Fruit fly (Drosophila melanogaster): ENCODE results near the gene CG14073.

Gene CG14073

dm6 chr3L:18784562-18784961, 35.9 kb downstream of the CG14073 start (continued):
- peak; percentile 15 for TF ChIP-seq CG13296 (GFP tag; optimal IDR thresholded peaks at IDR 0.05)
- TF ChIP-seq CG15479 (GFP tag; optimal IDR thresholded peaks at IDR 0.05), result no peak
- no peak for TF ChIP-seq CG14710 (tag; optimal IDR thresholded peaks at IDR 0.05)
- peak; percentile 90 for TF ChIP-seq CG14441 (GFP tag; IDR thresholded peaks at IDR 0.05)
- no peak for TF ChIP-seq sim (GFP tag; IDR thresholded peaks at IDR 0.05)
- TF ChIP-seq CG34376 (GFP tag; optimal IDR thresholded peaks at IDR 0.05), result no peak
- TF ChIP-seq CG12104 (GFP tag; optimal IDR thresholded peaks at IDR 0.05), result peak; percentile 15
- TF ChIP-seq BtbVII (GFP tag; optimal IDR thresholded peaks at IDR 0.05), result no peak
- TF ChIP-seq crol (GFP tag; IDR thresholded peaks at IDR 0.05), result no peak
- no peak for TF ChIP-seq CG42726 (GFP tag; IDR thresholded peaks at IDR 0.05; ENCODE audit: partially characterized antibody)
- TF ChIP-seq CG1603 (tag; optimal IDR thresholded peaks at IDR 0.05), result peak; percentile 54
- peak; percentile 56 to 57 for TF ChIP-seq dpn (GFP tag; optimal IDR thresholded peaks at IDR 0.05)
- no peak for TF ChIP-seq pfk (GFP tag; optimal IDR thresholded peaks at IDR 0.05)
- peak; percentile 2 for TF ChIP-seq eyg (GFP tag; optimal IDR thresholded peaks at IDR 0.05)
- no peak for TF ChIP-seq CG9932 (GFP tag; IDR thresholded peaks at IDR 0.05)
- TF ChIP-seq Xrp1 (GFP tag; IDR thresholded peaks at IDR 0.05), result peak; percentile 58
- peak; percentile 26 for TF ChIP-seq mam (GFP tag; optimal IDR thresholded peaks at IDR 0.05)
- TF ChIP-seq CG4854 (GFP tag; optimal IDR thresholded peaks at IDR 0.05), result no peak
- TF ChIP-seq zen (tag; optimal IDR thresholded peaks at IDR 0.05), result no peak
- peak; percentile 43; the same call in 1 of the 2 replicates for TF ChIP-seq CG3847 (GFP tag; IDR thresholded peaks at IDR 0.05)
- peak; percentile 38 for TF ChIP-seq CG2120 (GFP tag; optimal IDR thresholded peaks at IDR 0.05)
- no peak for TF ChIP-seq CG10267 (tag; optimal IDR thresholded peaks at IDR 0.05)
- TF ChIP-seq eve (GFP tag; optimal IDR thresholded peaks at IDR 0.05), result no peak
- TF ChIP-seq Elba2 (GFP tag; optimal IDR thresholded peaks at IDR 0.05), result no peak
- peak; percentile 27 for TF ChIP-seq ATbp (GFP tag; optimal IDR thresholded peaks at IDR 0.05)
- TF ChIP-seq CG30431 (GFP tag; optimal IDR thresholded peaks at IDR 0.05), result peak; percentile 17
- peak; percentile 46 for TF ChIP-seq Rx (GFP tag; IDR thresholded peaks at IDR 0.05)
- TF ChIP-seq CrebB (tag; optimal IDR thresholded peaks at IDR 0.05), result no peak
- TF ChIP-seq ssp (GFP tag; IDR thresholded peaks at IDR 0.05), result peak; percentile 32; the same call in 1 of the 2 replicates
- TF ChIP-seq HHEX (GFP tag; optimal IDR thresholded peaks at IDR 0.05), result peak; percentile 41
- peak; percentile 38 for TF ChIP-seq CG3281 (GFP tag; optimal IDR thresholded peaks at IDR 0.05)
- TF ChIP-seq CG9609 (GFP tag; optimal IDR thresholded peaks at IDR 0.05), result peak; percentile 58
- TF ChIP-seq CG4360 (GFP tag; IDR thresholded peaks at IDR 0.05), result no peak
- peak; percentile 50 for TF ChIP-seq CG2712 (tag; optimal IDR thresholded peaks at IDR 0.05)
- TF ChIP-seq pros (GFP tag; optimal IDR thresholded peaks at IDR 0.05), result no peak
- TF ChIP-seq row (GFP tag; IDR thresholded peaks at IDR 0.05), result peak; percentile 89
- peak; percentile 72 for TF ChIP-seq unpg (GFP tag; optimal IDR thresholded peaks at IDR 0.05)
- TF ChIP-seq Hr51 (GFP tag; optimal IDR thresholded peaks at IDR 0.05), result peak in 1 of 2 experiments; percentile 85
- no peak for TF ChIP-seq CG15011 (GFP tag; optimal IDR thresholded peaks at IDR 0.05)
- no peak for TF ChIP-seq CG17612 (GFP tag; IDR thresholded peaks at IDR 0.05)
- TF ChIP-seq Nf-YB (GFP tag; optimal IDR thresholded peaks at IDR 0.05), result no peak
- TF ChIP-seq CG18599 (GFP tag; optimal IDR thresholded peaks at IDR 0.05), result no peak
- peak in 1 of 2 experiments; percentile 14 for TF ChIP-seq bsh (GFP tag; optimal IDR thresholded peaks at IDR 0.05)
- TF ChIP-seq Six4 (GFP tag; optimal IDR thresholded peaks at IDR 0.05), result no peak
- TF ChIP-seq Adf1 (GFP tag; IDR thresholded peaks at IDR 0.05), result no peak
- no peak for TF ChIP-seq CG6254 (GFP tag; optimal IDR thresholded peaks at IDR 0.05)
- TF ChIP-seq CG9727 (GFP tag; optimal IDR thresholded peaks at IDR 0.05), result no peak
- no peak for TF ChIP-seq hth (optimal IDR thresholded peaks at IDR 0.05)
- no peak for TF ChIP-seq sc (optimal IDR thresholded peaks at IDR 0.05)
- no peak for TF ChIP-seq sc (GFP tag; optimal IDR thresholded peaks at IDR 0.05)
- TF ChIP-seq CG13624 (GFP tag; optimal IDR thresholded peaks at IDR 0.05), result peak; percentile 52

All from whole organism, embryonic.